Fruit fly (Drosophila melanogaster) ovary, adult (tissue): ENCODE results near the gene CG5846.

Experiments
- CG17801 ChIP-seq: fragments of 200-800 bp; optimal IDR thresholded peaks from 2 replicates; lab custom pipeline; 2019; ENCODE audit warnings: missing biosample characterization, mild to moderate bottlenecking, missing genetic modification characterization, moderate library complexity; ENCODE audit not compliant: partially characterized antibody

Gene CG5846

dm6 chr2L:9981809-9982208, 24.8 kb upstream of the CG5846 start:
- TF ChIP-seq CG17801 (GFP tag; lab: Kevin White, UChicago): no peak

dm6 chr2L:9972624-9973023, 15.6 kb upstream of the CG5846 start:
- no peak for TF ChIP-seq CG17801 (GFP tag; lab: Kevin White, UChicago)

- no peak for TF ChIP-seq CG17801 (GFP tag; lab: Kevin White, UChicago)
Observed at dm6 chr2L:9968201-9968727, 11.2 kb upstream of the CG5846 start.

dm6 chr2L:9966983-9967737, 10.1 kb upstream of the CG5846 start, which contains the start of the genes Dref and RpL13:
TSS of gene Dref (minus strand) at chr2L:9967229.
TSS of gene RpL13 (plus strand) at chr2L:9967313.
- TF ChIP-seq CG17801 (GFP tag; lab: Kevin White, UChicago): peak; percentile 93

- TF ChIP-seq CG17801 (GFP tag; lab: Kevin White, UChicago): peak; percentile 18
Observed at dm6 chr2L:9963603-9964042, 6.6 kb upstream of the CG5846 start, which contains the start of gene CG5850. TSS of gene CG5850 (minus strand) at chr2L:9963949.

- TF ChIP-seq CG17801 (GFP tag; lab: Kevin White, UChicago): no peak
Observed at dm6 chr2L:9960758-9961157, 3.7 kb upstream of the CG5846 start.

- no peak for TF ChIP-seq CG17801 (GFP tag; lab: Kevin White, UChicago)
Observed at dm6 chr2L:9954696-9955095, 2.3 kb downstream of the CG5846 start.

dm6 chr2L:9954119-9954518, 2.9 kb downstream of the CG5846 start, which contains the start of the genes CG13126 and CG4709:
TSS of gene CG13126 (minus strand) at chr2L:9954181.
TSS of gene CG4709 (plus strand) at chr2L:9954325.
- TF ChIP-seq CG17801 (GFP tag; lab: Kevin White, UChicago): peak; percentile 94

dm6 chr2L:9949178-9950062, 7.6 kb downstream of the CG5846 start:
- TF ChIP-seq CG17801 (GFP tag; lab: Kevin White, UChicago): no peak

- TF ChIP-seq CG17801 (GFP tag; lab: Kevin White, UChicago): no peak
Observed at dm6 chr2L:9948520-9948858, 8.5 kb downstream of the CG5846 start.

dm6 chr2L:9947738-9948519, 9.1 kb downstream of the CG5846 start:
- no peak for TF ChIP-seq CG17801 (GFP tag; lab: Kevin White, UChicago)

- peak; percentile 66 for TF ChIP-seq CG17801 (GFP tag; lab: Kevin White, UChicago)
Observed at dm6 chr2L:9947265-9947664, 9.8 kb downstream of the CG5846 start, which contains the start of gene CG5853. TSS of gene CG5853 (minus strand) at chr2L:9947648.

- no peak for TF ChIP-seq CG17801 (GFP tag; lab: Kevin White, UChicago)
Observed at dm6 chr2L:9946051-9946450, 11.0 kb downstream of the CG5846 start.

- TF ChIP-seq CG17801 (GFP tag; lab: Kevin White, UChicago): no peak
Observed at dm6 chr2L:9945086-9945485, 12.0 kb downstream of the CG5846 start.
